Fruit fly (Drosophila melanogaster): ENCODE data around the gene nudC.

nudC gene

DNA sequence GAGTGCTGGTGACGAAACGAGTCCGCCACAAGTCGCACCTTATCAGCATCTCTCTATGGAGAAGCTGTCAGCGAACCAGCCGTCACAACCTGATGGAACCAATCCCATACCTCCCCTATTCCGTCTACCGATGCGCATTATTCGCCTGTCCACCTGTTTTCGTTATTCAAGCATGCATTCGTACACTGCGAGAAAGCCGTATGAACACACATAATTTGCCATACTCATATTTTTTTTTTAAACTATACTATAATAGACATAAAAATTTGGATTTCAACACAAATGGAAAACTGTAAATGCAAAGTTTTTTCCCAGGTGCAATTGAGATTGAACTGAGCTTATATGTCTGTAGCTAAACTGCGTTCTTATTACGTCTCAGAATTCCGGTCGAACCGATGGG, 8.2 kb upstream of the nudC start:
- TF ChIP-seq Hr96 (GFP tag; optimal IDR thresholded peaks at IDR 0.05) (peak; percentile 66), CG11617 (GFP tag; optimal IDR thresholded peaks at IDR 0.05) (peak; percentile 70), tj (GFP tag; optimal IDR thresholded peaks at IDR 0.05) (peak; percentile 50), CG33017 (tag; optimal IDR thresholded peaks at IDR 0.05) (peak; percentile 90), kay (GFP tag; ENCODE audit: borderline replicate concordance) (peak; percentile 95), bab1 (GFP tag; optimal IDR thresholded peaks at IDR 0.05) (no peak), Clk (GFP tag; optimal IDR thresholded peaks at IDR 0.05) (peak; percentile 39), cic (GFP tag; optimal IDR thresholded peaks at IDR 0.05) (peak; percentile 97), CG14711 (tag; optimal IDR thresholded peaks at IDR 0.05) (peak; percentile 51), toe (GFP tag; optimal IDR thresholded peaks at IDR 0.05) (peak; percentile 84), CG7045 (GFP tag; optimal IDR thresholded peaks at IDR 0.05) (peak; percentile 77), CG7101 (tag; optimal IDR thresholded peaks at IDR 0.05) (peak; percentile 79), CG12768 (GFP tag; optimal IDR thresholded peaks at IDR 0.05) (peak; percentile 84), cnc (optimal IDR thresholded peaks at IDR 0.05) (no peak), CG1620 (GFP tag; optimal IDR thresholded peaks at IDR 0.05) (peak; percentile 7), pad (GFP tag; optimal IDR thresholded peaks at IDR 0.05) (peak; percentile 18), Mnt (GFP tag; optimal IDR thresholded peaks at IDR 0.05) (peak; percentile 69), Crg-1 (GFP tag; optimal IDR thresholded peaks at IDR 0.05) (no peak), ovo (GFP tag; optimal IDR thresholded peaks at IDR 0.05) (no peak), CG5204 (GFP tag; optimal IDR thresholded peaks at IDR 0.05) (peak; percentile 78)

dm6 chr3L:16800026-16800425, 4.8 kb upstream of the nudC start:
- TF ChIP-seq CG1620 (GFP tag; optimal IDR thresholded peaks at IDR 0.05) (peak; percentile 57), bab1 (GFP tag; optimal IDR thresholded peaks at IDR 0.05) (peak; percentile 41), kay (GFP tag; ENCODE audit: borderline replicate concordance) (peak; percentile 97), Clk (GFP tag; optimal IDR thresholded peaks at IDR 0.05) (peak; percentile 12), toe (GFP tag; optimal IDR thresholded peaks at IDR 0.05) (peak; percentile 48), pad (GFP tag; optimal IDR thresholded peaks at IDR 0.05) (peak; percentile 49), Crg-1 (GFP tag; optimal IDR thresholded peaks at IDR 0.05) (no peak), cnc (optimal IDR thresholded peaks at IDR 0.05) (peak in 1 of 2 experiments; percentile 1), CG14711 (tag; optimal IDR thresholded peaks at IDR 0.05) (no peak), CG7101 (tag; optimal IDR thresholded peaks at IDR 0.05) (peak; percentile 67), cic (GFP tag; optimal IDR thresholded peaks at IDR 0.05) (no peak), CG11617 (GFP tag; optimal IDR thresholded peaks at IDR 0.05) (peak; percentile 19), CG7045 (GFP tag; optimal IDR thresholded peaks at IDR 0.05) (peak; percentile 15), tj (GFP tag; optimal IDR thresholded peaks at IDR 0.05) (peak; percentile 28), Mnt (GFP tag; optimal IDR thresholded peaks at IDR 0.05) (peak; percentile 79), CG5204 (GFP tag; optimal IDR thresholded peaks at IDR 0.05) (peak; percentile 56), CG12768 (GFP tag; optimal IDR thresholded peaks at IDR 0.05) (peak; percentile 83), CG33017 (tag; optimal IDR thresholded peaks at IDR 0.05) (peak; percentile 68), Hr96 (GFP tag; optimal IDR thresholded peaks at IDR 0.05) (peak; percentile 52), ovo (GFP tag; optimal IDR thresholded peaks at IDR 0.05) (peak; percentile 66)

dm6 chr3L:16801499-16802452, 3.0 kb upstream of the nudC start:
- TF ChIP-seq CG12768 (GFP tag; optimal IDR thresholded peaks at IDR 0.05): peak; percentile 70
- no peak for TF ChIP-seq CG7101 (tag; optimal IDR thresholded peaks at IDR 0.05)
- TF ChIP-seq CG1620 (GFP tag; optimal IDR thresholded peaks at IDR 0.05): no peak
- TF ChIP-seq CG7045 (GFP tag; optimal IDR thresholded peaks at IDR 0.05): peak; percentile 12
- TF ChIP-seq Hr96 (GFP tag; optimal IDR thresholded peaks at IDR 0.05): no peak
- TF ChIP-seq cnc (optimal IDR thresholded peaks at IDR 0.05): no peak
- TF ChIP-seq tj (GFP tag; optimal IDR thresholded peaks at IDR 0.05): no peak
- peak; percentile 6 for TF ChIP-seq cic (GFP tag; optimal IDR thresholded peaks at IDR 0.05)
- TF ChIP-seq Crg-1 (GFP tag; optimal IDR thresholded peaks at IDR 0.05): no peak
- TF ChIP-seq kay (GFP tag; ENCODE audit: borderline replicate concordance): peak; percentile 86
- no peak for TF ChIP-seq bab1 (GFP tag; optimal IDR thresholded peaks at IDR 0.05)
- TF ChIP-seq CG33017 (tag; optimal IDR thresholded peaks at IDR 0.05): no peak
- peak; percentile 6 for TF ChIP-seq CG5204 (GFP tag; optimal IDR thresholded peaks at IDR 0.05)
- TF ChIP-seq CG11617 (GFP tag; optimal IDR thresholded peaks at IDR 0.05): no peak
- TF ChIP-seq ovo (GFP tag; optimal IDR thresholded peaks at IDR 0.05): no peak
- no peak for TF ChIP-seq Clk (GFP tag; optimal IDR thresholded peaks at IDR 0.05)
- TF ChIP-seq CG14711 (tag; optimal IDR thresholded peaks at IDR 0.05): peak; percentile 3
- TF ChIP-seq Mnt (GFP tag; optimal IDR thresholded peaks at IDR 0.05): no peak
- TF ChIP-seq toe (GFP tag; optimal IDR thresholded peaks at IDR 0.05): peak; percentile 22
- TF ChIP-seq pad (GFP tag; optimal IDR thresholded peaks at IDR 0.05): no peak

DNA sequence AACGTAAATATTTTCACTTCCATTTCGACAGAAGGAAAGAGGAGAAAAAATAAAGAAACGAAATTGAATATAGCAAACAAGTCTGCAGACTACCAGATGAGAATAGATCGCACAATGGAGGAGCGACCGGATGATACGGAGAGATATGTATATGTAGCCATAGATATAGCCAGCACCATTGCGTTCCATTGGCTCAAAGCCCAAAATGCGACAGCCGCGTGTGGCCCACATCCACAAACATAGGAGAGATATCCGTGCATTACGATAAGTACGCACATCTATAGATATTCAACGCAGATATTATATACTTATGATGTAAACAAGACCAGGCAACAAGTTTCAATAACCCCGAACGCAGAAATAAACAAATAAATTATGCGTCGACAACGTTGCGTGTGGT, 1.5 kb upstream of the nudC start:
- no peak for TF ChIP-seq CG5204 (GFP tag; optimal IDR thresholded peaks at IDR 0.05)
- TF ChIP-seq Hr96 (GFP tag; optimal IDR thresholded peaks at IDR 0.05): no peak
- no peak for TF ChIP-seq cic (GFP tag; optimal IDR thresholded peaks at IDR 0.05)
- no peak for TF ChIP-seq bab1 (GFP tag; optimal IDR thresholded peaks at IDR 0.05)
- no peak for TF ChIP-seq kay (GFP tag; ENCODE audit: borderline replicate concordance)
- TF ChIP-seq toe (GFP tag; optimal IDR thresholded peaks at IDR 0.05): no peak
- TF ChIP-seq cnc (optimal IDR thresholded peaks at IDR 0.05): no peak
- no peak for TF ChIP-seq CG1620 (GFP tag; optimal IDR thresholded peaks at IDR 0.05)

DNA sequence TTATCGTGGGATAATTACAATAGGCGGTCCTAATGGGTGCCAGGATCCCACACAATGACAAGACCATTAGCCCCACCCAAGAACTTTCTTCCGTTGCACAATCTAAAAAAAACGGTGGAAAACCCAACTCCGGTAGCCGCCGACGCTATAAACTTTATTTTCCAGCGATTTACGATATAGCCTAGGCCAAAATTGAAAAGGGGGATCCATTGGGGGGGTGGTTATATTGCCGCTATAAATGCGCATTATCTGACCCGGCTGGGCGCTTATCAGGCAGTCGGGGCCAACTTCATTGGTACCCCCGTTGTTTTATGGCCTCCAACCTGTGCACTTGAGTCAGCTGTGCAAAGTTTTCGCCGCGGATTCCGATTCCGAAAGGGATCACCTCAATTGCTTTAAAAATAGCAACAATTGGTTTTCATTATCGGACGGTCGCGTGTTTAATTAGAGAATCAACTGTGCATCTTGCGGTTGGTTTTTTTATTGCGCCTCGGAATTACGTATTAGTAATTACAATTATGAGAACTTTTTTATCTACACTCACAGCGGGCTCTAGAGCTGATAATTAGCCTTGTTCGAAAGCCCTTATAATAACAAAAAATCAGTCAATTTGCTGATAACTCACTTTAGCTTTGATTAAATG, 965 bp upstream of the nudC start:
- TF ChIP-seq Crg-1 (GFP tag; optimal IDR thresholded peaks at IDR 0.05) (peak; percentile 49), cnc (optimal IDR thresholded peaks at IDR 0.05) (no peak), CG12768 (GFP tag; optimal IDR thresholded peaks at IDR 0.05) (peak; percentile 93), bab1 (GFP tag; optimal IDR thresholded peaks at IDR 0.05) (no peak), Mnt (GFP tag; optimal IDR thresholded peaks at IDR 0.05) (peak; percentile 59), tj (GFP tag; optimal IDR thresholded peaks at IDR 0.05) (peak; percentile 32), cic (GFP tag; optimal IDR thresholded peaks at IDR 0.05) (peak; percentile 91), toe (GFP tag; optimal IDR thresholded peaks at IDR 0.05) (peak; percentile 59), CG33017 (tag; optimal IDR thresholded peaks at IDR 0.05) (peak; percentile 62), CG7045 (GFP tag; optimal IDR thresholded peaks at IDR 0.05) (peak; percentile 93), CG14711 (tag; optimal IDR thresholded peaks at IDR 0.05) (peak; percentile 53), Clk (GFP tag; optimal IDR thresholded peaks at IDR 0.05) (peak; percentile 74), ovo (GFP tag; optimal IDR thresholded peaks at IDR 0.05) (peak; percentile 66), CG11617 (GFP tag; optimal IDR thresholded peaks at IDR 0.05) (peak; percentile 49), CG1620 (GFP tag; optimal IDR thresholded peaks at IDR 0.05) (no peak), Hr96 (GFP tag; optimal IDR thresholded peaks at IDR 0.05) (peak; percentile 63), CG7101 (tag; optimal IDR thresholded peaks at IDR 0.05) (peak; percentile 37), pad (GFP tag; optimal IDR thresholded peaks at IDR 0.05) (peak; percentile 61), kay (GFP tag; ENCODE audit: borderline replicate concordance) (no peak), CG5204 (GFP tag; optimal IDR thresholded peaks at IDR 0.05) (peak; percentile 47)
